Fruit fly (Drosophila melanogaster): Measurements from ENCODE around the gene Herp.

The Herp gene

dm6 chr2L:7782788-7783401 lies 17.0 kb downstream of the Herp start, which contains the start of gene Brd7-9:
Gene Brd7-9 (plus strand): TSS chr2L:7782865.
- TF ChIP-seq CG18619 (GFP tag; optimal IDR thresholded peaks at IDR 0.05) (peak; percentile 66), slp2 (GFP tag; optimal IDR thresholded peaks at IDR 0.05) (peak; percentile 57), shn (GFP tag; optimal IDR thresholded peaks at IDR 0.05) (peak; percentile 11), HLH54F (GFP tag; optimal IDR thresholded peaks at IDR 0.05) (peak; percentile 8), CG30020 (tag; optimal IDR thresholded peaks at IDR 0.05) (peak; percentile 31), MESR4 (GFP tag; optimal IDR thresholded peaks at IDR 0.05) (peak; percentile 98), CG9215 (GFP tag; IDR thresholded peaks at IDR 0.05) (0 out of 2 replicates have a peak, but pooled peaks have one; percentile 22), sim (GFP tag; IDR thresholded peaks at IDR 0.05) (peak; percentile 67), CG7556 (GFP tag; optimal IDR thresholded peaks at IDR 0.05) (peak; percentile 78), gcm2 (GFP tag; optimal IDR thresholded peaks at IDR 0.05) (no peak), CG6854 (GFP tag; optimal IDR thresholded peaks at IDR 0.05) (peak; percentile 70), danr (GFP tag; IDR thresholded peaks at IDR 0.05) (peak; percentile 50), CG10654 (GFP tag; optimal IDR thresholded peaks at IDR 0.05) (peak; percentile 71), Stat92E (GFP tag; optimal IDR thresholded peaks at IDR 0.05) (peak in 1 of 3 experiments; percentile 56), ftz-f1 (GFP tag; optimal IDR thresholded peaks at IDR 0.05) (no peak), CG8359 (GFP tag; optimal IDR thresholded peaks at IDR 0.05; ENCODE audit: borderline replicate concordance) (peak; percentile 31), Sry-δ (GFP tag; optimal IDR thresholded peaks at IDR 0.05) (peak; percentile 38), tna (GFP tag; IDR thresholded peaks at IDR 0.05; ENCODE audit: partially characterized antibody) (0 out of 2 replicates have a peak, but pooled peaks have one; percentile 36), slbo (GFP tag; IDR thresholded peaks at IDR 0.05) (peak; percentile 82), Gug (GFP tag; IDR thresholded peaks at IDR 0.05) (peak; percentile 46; the same call in 2 of the 4 replicates), wek (GFP tag; optimal IDR thresholded peaks at IDR 0.05) (peak; percentile 66), CG6765 (GFP tag; optimal IDR thresholded peaks at IDR 0.05) (peak; percentile 57), vvl (GFP tag; IDR thresholded peaks at IDR 0.05) (peak; percentile 93), dimm (GFP tag; IDR thresholded peaks at IDR 0.05) (no peak), CG3163 (GFP tag; optimal IDR thresholded peaks at IDR 0.05) (peak; percentile 13), CG4360 (GFP tag; IDR thresholded peaks at IDR 0.05) (0 out of 2 replicates have a peak, but pooled peaks have one; percentile 6), Optix (GFP tag; IDR thresholded peaks at IDR 0.05) (peak; percentile 68; the same call in 2 of the 3 replicates), NFAT (GFP tag; IDR thresholded peaks at IDR 0.05) (peak; percentile 84), CG15696 (tag; optimal IDR thresholded peaks at IDR 0.05) (no peak), CG34376 (GFP tag; optimal IDR thresholded peaks at IDR 0.05) (peak; percentile 38), phol (tag; optimal IDR thresholded peaks at IDR 0.05) (peak; percentile 67), Dip2 (GFP tag; IDR thresholded peaks at IDR 0.05) (no peak), CG2116 (GFP tag; optimal IDR thresholded peaks at IDR 0.05) (peak; percentile 46), CG1832 (GFP tag; optimal IDR thresholded peaks at IDR 0.05) (peak; percentile 62), so (GFP tag; IDR thresholded peaks at IDR 0.05) (peak; percentile 90), NC2α (GFP tag; optimal IDR thresholded peaks at IDR 0.05) (no peak), vnd (GFP tag; IDR thresholded peaks at IDR 0.05; ENCODE audit: partially characterized antibody) (peak; percentile 31; the same call in 1 of the 3 replicates), sob (GFP tag; IDR thresholded peaks at IDR 0.05) (peak; percentile 79), da (GFP tag; optimal IDR thresholded peaks at IDR 0.05) (no peak), fd64A (GFP tag; optimal IDR thresholded peaks at IDR 0.05) (peak; percentile 57), lola (GFP tag; optimal IDR thresholded peaks at IDR 0.05) (peak in 1 of 3 experiments; percentile 54), pros (GFP tag; optimal IDR thresholded peaks at IDR 0.05) (no peak), row (GFP tag; IDR thresholded peaks at IDR 0.05) (peak; percentile 65), eyg (GFP tag; optimal IDR thresholded peaks at IDR 0.05) (peak; percentile 50), CTCF (GFP tag; optimal IDR thresholded peaks at IDR 0.05) (peak; percentile 36), mirr (GFP tag; optimal IDR thresholded peaks at IDR 0.05) (no peak), ab (GFP tag; optimal IDR thresholded peaks at IDR 0.05) (no peak), Sox100B (GFP tag; optimal IDR thresholded peaks at IDR 0.05) (peak; percentile 55), CG8765 (GFP tag; IDR thresholded peaks at IDR 0.05) (peak; percentile 45; the same call in 1 of the 2 replicates), crc (GFP tag; optimal IDR thresholded peaks at IDR 0.05) (no peak)
